Fruit fly (Drosophila melanogaster): ENCODE measurements around the gene CG32301.

Gene CG32301

DNA sequence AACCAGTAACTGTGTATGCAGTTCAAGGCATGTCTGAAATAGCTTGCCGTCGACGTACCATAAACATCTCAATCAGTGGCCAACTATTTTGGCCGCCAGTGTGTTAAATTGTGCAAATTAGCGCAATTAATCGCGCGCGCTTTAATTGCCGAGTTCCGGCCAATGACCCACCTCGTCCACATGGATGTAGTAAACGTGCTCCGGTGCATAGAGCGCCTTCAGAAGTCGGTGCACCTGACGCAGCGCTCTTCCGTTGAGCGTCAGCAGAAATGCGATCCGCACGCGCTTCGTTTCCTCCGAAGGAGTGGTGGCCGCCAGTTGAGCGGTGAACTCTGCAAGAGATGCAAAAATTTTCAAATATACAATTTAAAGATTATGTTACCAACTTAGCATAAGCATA is 17.0 kb downstream of the CG32301 start:
- TF ChIP-seq tj (GFP tag; optimal IDR thresholded peaks at IDR 0.05) (peak; percentile 99), Mnt (GFP tag; optimal IDR thresholded peaks at IDR 0.05) (peak; percentile 36), bab1 (GFP tag; optimal IDR thresholded peaks at IDR 0.05) (peak; percentile 53), cnc (optimal IDR thresholded peaks at IDR 0.05) (no peak)

DNA sequence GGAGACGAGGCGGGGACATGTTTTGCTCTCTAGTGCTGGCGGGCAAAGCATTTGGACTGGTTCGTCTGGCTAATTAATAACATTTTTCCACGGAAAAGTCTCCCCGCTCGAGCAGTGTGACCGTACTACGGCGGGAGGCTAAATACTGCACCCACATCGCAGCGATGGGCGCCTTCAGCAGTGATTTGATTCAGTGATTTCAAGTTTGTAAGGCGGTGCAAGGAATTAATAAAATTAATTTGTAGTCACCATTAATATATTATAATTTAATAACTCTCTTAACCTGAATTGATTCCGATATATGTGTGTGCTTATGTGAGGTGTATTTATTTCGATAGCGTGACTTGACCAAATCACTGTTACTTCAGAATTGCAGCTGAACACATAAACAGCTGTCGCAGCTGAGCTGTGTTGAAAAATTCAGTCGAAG is 18.3 kb downstream of the CG32301 start, which contains the start of the genes oxt and CG13807:
oxt (minus strand) TSS at position 150 of the 430 bp plus-strand sequence.
CG13807 (plus strand) TSS at position 405 of the 430 bp plus-strand sequence.
- TF ChIP-seq ovo (GFP tag; optimal IDR thresholded peaks at IDR 0.05) (peak; percentile 62), cnc (optimal IDR thresholded peaks at IDR 0.05) (no peak), Crg-1 (GFP tag; optimal IDR thresholded peaks at IDR 0.05) (peak; percentile 79), CG33017 (tag; optimal IDR thresholded peaks at IDR 0.05) (peak; percentile 78), pad (GFP tag; optimal IDR thresholded peaks at IDR 0.05) (peak; percentile 71), CG7101 (tag; optimal IDR thresholded peaks at IDR 0.05) (peak; percentile 90), toe (GFP tag; optimal IDR thresholded peaks at IDR 0.05) (peak; percentile 72), cic (GFP tag; optimal IDR thresholded peaks at IDR 0.05) (peak; percentile 17), CG5204 (GFP tag; optimal IDR thresholded peaks at IDR 0.05) (peak; percentile 77), Clk (GFP tag; optimal IDR thresholded peaks at IDR 0.05) (no peak), CG1620 (GFP tag; optimal IDR thresholded peaks at IDR 0.05) (peak; percentile 80), CG12768 (GFP tag; optimal IDR thresholded peaks at IDR 0.05) (peak; percentile 72), Mnt (GFP tag; optimal IDR thresholded peaks at IDR 0.05) (peak; percentile 78), Hr96 (GFP tag; optimal IDR thresholded peaks at IDR 0.05) (peak; percentile 72), kay (GFP tag; ENCODE audit: borderline replicate concordance) (no peak), CG14711 (tag; optimal IDR thresholded peaks at IDR 0.05) (peak; percentile 79), CG7045 (GFP tag; optimal IDR thresholded peaks at IDR 0.05) (peak; percentile 86), CG11617 (GFP tag; optimal IDR thresholded peaks at IDR 0.05) (peak; percentile 89), tj (GFP tag; optimal IDR thresholded peaks at IDR 0.05) (peak; percentile 70), bab1 (GFP tag; optimal IDR thresholded peaks at IDR 0.05) (peak; percentile 96)

DNA sequence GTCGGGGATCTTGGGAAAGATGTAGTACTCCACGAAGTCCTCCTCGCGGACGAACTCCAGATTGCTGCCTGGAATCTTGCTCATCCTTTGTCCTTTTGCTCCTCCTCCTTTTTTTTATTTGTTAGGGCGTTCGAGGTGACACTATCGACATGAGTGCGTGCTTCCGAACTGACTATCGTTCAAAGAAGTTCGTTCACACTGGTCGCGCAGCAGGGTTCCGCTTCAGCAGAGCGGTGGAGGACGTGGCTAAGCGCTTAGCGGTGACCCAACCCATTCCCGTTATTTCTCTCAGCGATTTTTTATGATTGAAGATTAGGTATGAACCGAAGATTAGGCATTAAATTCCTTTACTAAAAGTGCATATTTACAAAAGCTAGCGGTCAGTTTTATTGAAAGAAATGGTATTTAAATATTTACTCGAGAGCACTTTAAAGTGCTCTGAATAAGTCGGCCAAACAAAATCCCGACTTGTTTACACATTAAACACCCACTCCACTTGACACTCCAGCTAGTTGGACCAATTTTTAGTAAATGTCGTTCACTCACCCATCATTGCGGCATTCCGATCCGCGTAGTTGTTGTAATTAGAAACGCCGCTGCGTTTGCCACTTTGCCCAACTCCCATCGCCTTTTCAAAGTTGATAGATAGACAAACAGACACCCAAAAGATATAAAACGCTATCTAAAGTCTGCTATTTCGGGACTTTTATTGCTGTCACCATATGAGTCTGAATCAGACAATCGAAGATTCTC is 21.6 kb downstream of the CG32301 start, which contains the start of the genes ecd and CG13806:
ecd (minus strand) TSS at position 166 of the 753 bp plus-strand sequence.
CG13806 (plus strand) TSS at position 703 of the 753 bp plus-strand sequence.
- TF ChIP-seq CG7101 (tag; optimal IDR thresholded peaks at IDR 0.05) (peak; percentile 22), Clk (GFP tag; optimal IDR thresholded peaks at IDR 0.05) (no peak), Mnt (GFP tag; optimal IDR thresholded peaks at IDR 0.05) (no peak), CG14711 (tag; optimal IDR thresholded peaks at IDR 0.05) (no peak), CG33017 (tag; optimal IDR thresholded peaks at IDR 0.05) (no peak), toe (GFP tag; optimal IDR thresholded peaks at IDR 0.05) (no peak), Hr96 (GFP tag; optimal IDR thresholded peaks at IDR 0.05) (peak; percentile 5), ovo (GFP tag; optimal IDR thresholded peaks at IDR 0.05) (peak; percentile 32), pad (GFP tag; optimal IDR thresholded peaks at IDR 0.05) (no peak), CG1620 (GFP tag; optimal IDR thresholded peaks at IDR 0.05) (peak; percentile 30), cic (GFP tag; optimal IDR thresholded peaks at IDR 0.05) (no peak), CG5204 (GFP tag; optimal IDR thresholded peaks at IDR 0.05) (no peak)

DNA sequence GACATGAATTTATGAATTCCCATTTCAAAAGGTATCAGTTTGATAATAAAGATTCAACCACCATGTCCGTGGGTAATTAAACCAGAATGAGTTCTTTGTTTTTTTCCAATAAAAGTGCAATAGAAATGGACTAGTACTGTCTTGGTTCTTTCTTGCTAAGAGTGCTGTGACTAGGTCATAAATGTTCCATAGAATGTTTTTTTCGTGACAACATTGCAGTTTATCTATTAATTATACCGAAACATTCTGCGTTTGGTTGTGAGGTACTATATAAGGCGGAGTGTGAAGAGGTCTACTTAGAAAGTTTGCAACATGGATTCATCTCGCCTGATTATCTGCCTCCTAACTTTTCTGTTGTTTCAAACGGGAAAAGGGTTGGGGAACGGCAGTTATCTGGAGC is 23.3 kb downstream of the CG32301 start, which contains the start of gene obst-I:
obst-I (plus strand) TSS at position 301 of the 400 bp plus-strand sequence.
- TF ChIP-seq tj (GFP tag; optimal IDR thresholded peaks at IDR 0.05) (no peak), Crg-1 (GFP tag; optimal IDR thresholded peaks at IDR 0.05) (no peak), toe (GFP tag; optimal IDR thresholded peaks at IDR 0.05) (no peak), CG5204 (GFP tag; optimal IDR thresholded peaks at IDR 0.05) (no peak), CG11617 (GFP tag; optimal IDR thresholded peaks at IDR 0.05) (no peak)

DNA sequence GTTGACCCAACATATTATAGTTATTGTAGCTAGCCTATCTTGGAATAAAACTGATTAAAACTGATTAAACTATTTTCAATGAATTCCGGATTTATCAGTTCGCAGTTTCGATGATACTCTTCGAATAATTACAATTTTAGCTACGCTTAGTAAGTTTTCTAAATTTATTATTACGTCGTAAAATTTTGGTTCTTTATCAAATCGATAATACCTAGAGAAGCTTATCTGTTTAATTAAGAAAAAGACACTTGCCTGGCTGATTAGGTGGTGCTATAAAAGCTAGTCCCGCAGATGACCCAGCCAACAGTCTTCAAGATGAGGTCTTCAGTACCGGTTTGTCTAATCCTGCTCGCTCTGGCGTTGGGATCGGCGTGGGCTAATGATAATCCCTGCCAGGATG is 24.2 kb downstream of the CG32301 start, which contains the start of gene CG32302:
CG32302 (plus strand) TSS at position 301 of the 400 bp plus-strand sequence.
- TF ChIP-seq CG7101 (tag; optimal IDR thresholded peaks at IDR 0.05) (no peak), CG5204 (GFP tag; optimal IDR thresholded peaks at IDR 0.05) (no peak), cic (GFP tag; optimal IDR thresholded peaks at IDR 0.05) (no peak), kay (GFP tag; ENCODE audit: borderline replicate concordance) (no peak)

DNA sequence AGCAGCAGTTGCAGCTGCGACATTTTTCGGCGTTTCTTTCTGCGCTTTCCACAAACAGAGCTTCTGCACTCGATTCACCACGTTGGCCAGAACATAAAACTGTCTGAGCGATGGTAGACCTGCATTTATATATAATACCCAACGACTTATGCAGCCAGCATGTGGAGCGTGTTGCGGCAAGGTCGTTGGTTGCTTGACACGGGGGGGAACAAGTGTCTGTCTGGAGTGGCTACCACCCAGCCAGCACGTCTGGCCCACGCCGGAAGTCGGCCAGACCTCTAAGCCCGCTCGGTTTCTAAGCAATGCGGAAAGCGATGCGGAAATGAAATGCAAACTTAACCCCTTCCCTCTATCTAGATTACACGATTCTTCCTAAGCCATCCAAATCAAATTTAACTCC is 28.4 kb downstream of the CG32301 start, which contains the start of gene yellow-g:
yellow-g (minus strand) TSS at position 101 of the 400 bp plus-strand sequence.
- no peak for TF ChIP-seq CG14711 (tag; optimal IDR thresholded peaks at IDR 0.05)
- TF ChIP-seq bab1 (GFP tag; optimal IDR thresholded peaks at IDR 0.05), result no peak
- TF ChIP-seq CG7101 (tag; optimal IDR thresholded peaks at IDR 0.05), result no peak
- no peak for TF ChIP-seq cnc (optimal IDR thresholded peaks at IDR 0.05)
- no peak for TF ChIP-seq CG7045 (GFP tag; optimal IDR thresholded peaks at IDR 0.05)
- TF ChIP-seq kay (GFP tag; ENCODE audit: borderline replicate concordance), result no peak
- no peak for TF ChIP-seq Clk (GFP tag; optimal IDR thresholded peaks at IDR 0.05)

DNA sequence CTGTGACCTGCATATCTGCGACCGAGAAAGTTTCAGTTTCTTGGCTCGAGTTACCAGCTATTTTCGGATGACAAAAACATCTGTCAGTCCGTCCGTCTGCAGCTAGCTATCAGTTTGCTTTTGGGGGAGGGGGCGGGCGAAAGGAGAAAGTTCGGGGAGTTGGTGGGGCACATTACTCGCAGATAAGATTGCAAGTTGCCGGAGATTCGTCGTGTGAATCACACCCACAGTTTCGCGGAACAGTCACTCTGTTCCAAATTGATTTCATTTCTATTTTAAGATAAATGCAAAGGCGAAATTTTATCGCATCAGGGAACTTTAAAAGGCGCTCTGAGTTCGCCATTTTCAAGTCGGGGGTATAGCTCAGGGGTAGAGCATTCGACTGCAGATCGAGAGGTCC is 29.1 kb downstream of the CG32301 start:
- no peak for TF ChIP-seq CG11617 (GFP tag; optimal IDR thresholded peaks at IDR 0.05)
- no peak for TF ChIP-seq CG14711 (tag; optimal IDR thresholded peaks at IDR 0.05)
- TF ChIP-seq kay (GFP tag; ENCODE audit: borderline replicate concordance), result no peak
- no peak for TF ChIP-seq pad (GFP tag; optimal IDR thresholded peaks at IDR 0.05)
- no peak for TF ChIP-seq tj (GFP tag; optimal IDR thresholded peaks at IDR 0.05)
- no peak for TF ChIP-seq Hr96 (GFP tag; optimal IDR thresholded peaks at IDR 0.05)
- TF ChIP-seq cic (GFP tag; optimal IDR thresholded peaks at IDR 0.05), result no peak
- TF ChIP-seq CG7101 (tag; optimal IDR thresholded peaks at IDR 0.05), result no peak
- TF ChIP-seq Clk (GFP tag; optimal IDR thresholded peaks at IDR 0.05), result no peak
- TF ChIP-seq CG1620 (GFP tag; optimal IDR thresholded peaks at IDR 0.05), result no peak
- TF ChIP-seq CG33017 (tag; optimal IDR thresholded peaks at IDR 0.05), result no peak
- no peak for TF ChIP-seq Crg-1 (GFP tag; optimal IDR thresholded peaks at IDR 0.05)
